Fruit fly (Drosophila melanogaster): ENCODE measurements around the gene EndoGI.

The EndoGI gene

dm6 chr2L:16271486-16271806 lies 14.0 kb downstream of the EndoGI start (continued):
- TF ChIP-seq Eip93F (GFP tag; optimal IDR thresholded peaks at IDR 0.05) = no peak
- no peak for TF ChIP-seq Gug (GFP tag; IDR thresholded peaks at IDR 0.05)
- no peak for TF ChIP-seq fd59A (GFP tag; optimal IDR thresholded peaks at IDR 0.05)
- TF ChIP-seq CG11762 (GFP tag; optimal IDR thresholded peaks at IDR 0.05; ENCODE audit: insufficient read depth) = no peak
- TF ChIP-seq CG3919 (GFP tag; optimal IDR thresholded peaks at IDR 0.05) = no peak
- TF ChIP-seq topi (GFP tag; optimal IDR thresholded peaks at IDR 0.05) = no peak

dm6 chr2L:16272730-16273129 lies 15.2 kb downstream of the EndoGI start:
- TF ChIP-seq fd59A (GFP tag; optimal IDR thresholded peaks at IDR 0.05) (no peak), vri (GFP tag; optimal IDR thresholded peaks at IDR 0.05) (peak; percentile 50), dsx (GFP tag; optimal IDR thresholded peaks at IDR 0.05; ENCODE audit: poor library complexity, severe bottlenecking) (peak; percentile 0), svp (GFP tag) (peak; percentile 63), Smox (GFP tag; optimal IDR thresholded peaks at IDR 0.05) (no peak), fkh (GFP tag; optimal IDR thresholded peaks at IDR 0.05) (peak; percentile 86), Eip78C (GFP tag) (peak; percentile 50)

- TF ChIP-seq salr (GFP tag; optimal IDR thresholded peaks at IDR 0.05) = no peak
- TF ChIP-seq Hr4 (GFP tag; optimal IDR thresholded peaks at IDR 0.05) = no peak
- TF ChIP-seq CG31627 (GFP tag; optimal IDR thresholded peaks at IDR 0.05) = no peak
- no peak for TF ChIP-seq CG11762 (GFP tag; optimal IDR thresholded peaks at IDR 0.05; ENCODE audit: insufficient read depth)
- no peak for TF ChIP-seq CG7368 (GFP tag; optimal IDR thresholded peaks at IDR 0.05)
- TF ChIP-seq svp (GFP tag) = peak; percentile 58
- TF ChIP-seq CG6163 (GFP tag; IDR thresholded peaks at IDR 0.05) = peak; percentile 9; the same call in 1 of the 3 replicates
- TF ChIP-seq CG6276 (GFP tag; optimal IDR thresholded peaks at IDR 0.05) = no peak
- no peak for TF ChIP-seq CG11294 (GFP tag; IDR thresholded peaks at IDR 0.05)
- peak; percentile 42 for TF ChIP-seq Eip78C (GFP tag)
- no peak for TF ChIP-seq Eip75B (GFP tag; optimal IDR thresholded peaks at IDR 0.05)
- TF ChIP-seq CG32006 (GFP tag; optimal IDR thresholded peaks at IDR 0.05) = no peak
- TF ChIP-seq Hr39 (GFP tag; optimal IDR thresholded peaks at IDR 0.05) = no peak
- peak; percentile 5 for TF ChIP-seq Sox14 (GFP tag; optimal IDR thresholded peaks at IDR 0.05)
Measured at dm6 chr2L:16273439-16273838, 16.0 kb downstream of the EndoGI start.

dm6 chr2L:16274100-16274499 lies 16.6 kb downstream of the EndoGI start:
- TF ChIP-seq achi (GFP tag; optimal IDR thresholded peaks at IDR 0.05) (no peak), Lpt (GFP tag; optimal IDR thresholded peaks at IDR 0.05) (peak; percentile 12), CG32006 (GFP tag; optimal IDR thresholded peaks at IDR 0.05) (peak; percentile 27), Ets96B (tag; optimal IDR thresholded peaks at IDR 0.05) (no peak), CG10669 (GFP tag; optimal IDR thresholded peaks at IDR 0.05) (no peak), CG7368 (GFP tag; optimal IDR thresholded peaks at IDR 0.05) (no peak), Gug (GFP tag; IDR thresholded peaks at IDR 0.05) (no peak), dsx (GFP tag; optimal IDR thresholded peaks at IDR 0.05; ENCODE audit: poor library complexity, severe bottlenecking) (peak; percentile 40), dac (GFP tag; optimal IDR thresholded peaks at IDR 0.05) (peak; percentile 4), cyc (GFP tag; optimal IDR thresholded peaks at IDR 0.05) (no peak), CG8119 (GFP tag; IDR thresholded peaks at IDR 0.05) (peak; percentile 41; the same call in 1 of the 3 replicates), CG6792 (GFP tag; optimal IDR thresholded peaks at IDR 0.05) (no peak), Blimp-1 (GFP tag; optimal IDR thresholded peaks at IDR 0.05) (no peak), CG3919 (GFP tag; optimal IDR thresholded peaks at IDR 0.05) (peak; percentile 4), CG11294 (GFP tag; IDR thresholded peaks at IDR 0.05) (no peak), spab (GFP tag; optimal IDR thresholded peaks at IDR 0.05) (no peak), svp (GFP tag) (peak; percentile 83), CG6276 (GFP tag; optimal IDR thresholded peaks at IDR 0.05) (peak; percentile 4), fd59A (GFP tag; optimal IDR thresholded peaks at IDR 0.05) (no peak), esn (GFP tag; optimal IDR thresholded peaks at IDR 0.05) (peak; percentile 15), CG4318 (GFP tag; optimal IDR thresholded peaks at IDR 0.05) (no peak), eg (GFP tag; IDR thresholded peaks at IDR 0.05) (0 out of 3 replicates have a peak, but pooled peaks have one; percentile 48), CG6163 (GFP tag; IDR thresholded peaks at IDR 0.05) (peak; percentile 40; the same call in 1 of the 3 replicates)

Measured in whole organism, prepupa.